Worm (Caenorhabditis elegans): ENCODE measurements around the gene ador-1.

Gene ador-1

DNA sequence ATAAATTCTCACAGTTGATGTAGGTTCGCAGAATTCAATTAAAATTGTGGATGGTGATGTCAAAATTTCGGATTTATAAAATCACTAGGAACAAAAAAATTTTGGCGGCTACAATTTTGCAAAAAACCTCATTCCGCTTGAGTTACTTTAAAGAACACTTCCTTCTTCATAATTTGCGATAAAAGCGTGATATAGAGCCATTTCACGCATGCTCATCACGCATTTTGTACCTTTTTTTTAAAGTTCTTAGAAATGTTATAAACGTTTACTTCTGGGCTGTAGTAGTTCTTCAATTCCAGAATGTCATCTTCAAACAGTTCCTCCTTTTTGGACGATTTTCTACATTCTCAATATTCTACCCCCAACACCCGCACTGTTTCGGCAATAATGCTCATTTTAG is 25.3 kb upstream of the ador-1 start, which contains the start of gene srx-119:
Gene srx-119 (plus strand): TSS at position 301 of the 400 bp plus-strand sequence.
- no peak for TF ChIP-seq hmg-1.1 (GFP tag; IDR thresholded peaks at IDR 0.05)
- no peak for TF ChIP-seq F49E8.2 (tag; optimal IDR thresholded peaks at IDR 0.05; ENCODE audit: borderline replicate concordance)
- TF ChIP-seq ces-1 (GFP tag; optimal IDR thresholded peaks at IDR 0.05) = no peak
- no peak for TF ChIP-seq saeg-2 (GFP tag; IDR thresholded peaks at IDR 0.05)
- TF ChIP-seq T26A8.4 (GFP tag; IDR thresholded peaks at IDR 0.05) = no peak

DNA sequence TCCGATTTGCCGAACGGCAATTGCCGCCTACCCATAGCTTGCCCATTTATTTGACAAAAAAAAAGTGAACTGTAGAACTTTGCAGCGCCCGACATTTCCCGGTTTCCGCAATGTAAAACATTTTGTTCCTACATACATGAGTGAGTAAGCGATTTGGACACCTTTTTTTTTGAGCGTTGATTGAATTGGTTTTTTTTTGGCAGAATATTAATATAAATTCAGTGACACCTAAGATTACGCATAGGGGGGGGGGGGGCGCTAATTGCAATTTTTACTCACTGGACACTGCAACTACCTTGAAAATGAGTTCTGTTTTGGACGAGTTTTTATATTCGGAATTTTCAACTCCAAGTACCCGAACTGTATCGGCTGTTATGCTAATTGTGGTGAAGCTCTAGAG is 22.8 kb upstream of the ador-1 start, which contains the start of gene srx-118:
Gene srx-118 (plus strand): TSS at position 301 of the 400 bp plus-strand sequence.
- no peak for TF ChIP-seq nhr-6 (tag; optimal IDR thresholded peaks at IDR 0.05)
- TF ChIP-seq ztf-7 (tag; optimal IDR thresholded peaks at IDR 0.05) = no peak
- no peak for TF ChIP-seq hlh-30 (tag; optimal IDR thresholded peaks at IDR 0.05; ENCODE audit: insufficient read depth)
- no peak for TF ChIP-seq Y48G9A.11 (GFP tag; IDR thresholded peaks at IDR 0.05)
- no peak for TF ChIP-seq ztf-11 (tag; optimal IDR thresholded peaks at IDR 0.05)
- TF ChIP-seq ceh-28 (tag; optimal IDR thresholded peaks at IDR 0.05) = no peak
- no peak for TF ChIP-seq zip-2 (tag; optimal IDR thresholded peaks at IDR 0.05)
- TF ChIP-seq Y105C5A.15 (GFP tag; IDR thresholded peaks at IDR 0.05) = no peak

DNA sequence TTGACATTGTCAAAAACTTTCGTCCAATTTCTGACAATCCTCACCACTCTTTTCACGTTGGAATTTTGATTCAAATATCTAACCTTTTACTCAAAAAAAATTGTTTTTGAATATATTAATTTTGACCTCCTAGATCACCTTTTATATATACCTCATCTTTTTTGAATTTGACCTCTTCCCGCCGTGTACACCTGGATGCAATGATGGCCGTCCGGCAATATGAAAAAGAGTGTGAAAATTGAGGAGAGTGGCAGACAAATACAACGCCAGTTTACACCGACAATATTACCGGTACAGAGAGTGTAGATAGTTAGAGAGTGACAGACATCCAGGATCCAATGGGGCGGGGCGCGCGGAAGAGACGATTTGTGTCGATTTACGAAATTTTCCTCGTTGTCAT is 16.9 kb upstream of the ador-1 start, which contains the start of gene ceh-99:
Gene ceh-99 (plus strand): TSS at position 366 of the 400 bp plus-strand sequence.
- no peak for TF ChIP-seq mdt-29 (GFP tag; IDR thresholded peaks at IDR 0.05)
- no peak for TF ChIP-seq nhr-237 (tag; optimal IDR thresholded peaks at IDR 0.05)
- TF ChIP-seq dve-1 (tag; optimal IDR thresholded peaks at IDR 0.05; ENCODE audit: insufficient read depth) = no peak
- TF ChIP-seq unc-130 (GFP tag; optimal IDR thresholded peaks at IDR 0.05) = no peak
- no peak for TF ChIP-seq lin-13 (GFP tag; optimal IDR thresholded peaks at IDR 0.05)
- no peak for TF ChIP-seq zip-2 (tag; optimal IDR thresholded peaks at IDR 0.05)
- TF ChIP-seq aly-2 (tag; optimal IDR thresholded peaks at IDR 0.05) = no peak
- no peak for TF ChIP-seq ZK546.5 (tag; optimal IDR thresholded peaks at IDR 0.05)
- no peak for TF ChIP-seq F49E8.2 (tag; optimal IDR thresholded peaks at IDR 0.05; ENCODE audit: borderline replicate concordance)
- no peak for TF ChIP-seq arid-1 (GFP tag; conservative IDR thresholded peaks at IDR 0.05)
- no peak for TF ChIP-seq nhr-102 (tag; optimal IDR thresholded peaks at IDR 0.05)
- TF ChIP-seq nhr-6 (tag; optimal IDR thresholded peaks at IDR 0.05) = no peak
- no peak for TF ChIP-seq dmd-6 (GFP tag; IDR thresholded peaks at IDR 0.05)
- TF ChIP-seq fos-1 (tag; optimal IDR thresholded peaks at IDR 0.05) = no peak
- no peak for TF ChIP-seq dmd-8 (GFP tag; IDR thresholded peaks at IDR 0.05)
- TF ChIP-seq skn-1 (tag; optimal IDR thresholded peaks at IDR 0.05) = no peak
- no peak for TF ChIP-seq fkh-10 (GFP tag; optimal IDR thresholded peaks at IDR 0.05)
- TF ChIP-seq F37D6.2 (tag; optimal IDR thresholded peaks at IDR 0.05) = no peak
- TF ChIP-seq saeg-2 (GFP tag; IDR thresholded peaks at IDR 0.05) = no peak
- TF ChIP-seq T26A8.4 (GFP tag; IDR thresholded peaks at IDR 0.05) = no peak

DNA sequence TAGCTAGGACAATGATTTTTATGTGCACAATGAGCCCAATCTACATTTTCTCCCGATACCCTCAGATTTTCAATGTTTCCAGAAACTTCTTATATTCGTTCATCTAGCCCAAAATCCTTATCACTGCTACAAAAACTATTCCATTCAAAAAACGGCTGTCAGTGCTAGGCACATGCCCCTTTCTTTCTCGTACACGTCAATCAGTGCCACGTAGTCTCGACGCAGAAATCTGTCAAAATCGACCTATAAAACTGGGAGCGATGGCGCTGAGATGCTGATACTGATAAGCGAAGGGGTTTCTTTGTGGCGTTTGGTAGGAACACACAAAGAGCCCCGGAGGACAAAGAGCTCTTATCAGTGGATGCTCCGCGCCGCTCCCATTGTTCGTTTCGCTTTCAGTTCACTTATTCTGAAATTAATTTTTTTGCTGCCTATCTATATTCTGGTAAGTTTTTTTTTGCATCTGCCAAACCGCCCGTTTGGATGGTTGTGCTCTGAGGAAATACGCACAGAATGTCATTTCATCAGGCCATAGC is 16.2 kb upstream of the ador-1 start, which contains the start of gene srh-70:
Gene srh-70 (minus strand): TSS at position 51 of the 536 bp plus-strand sequence.
- TF ChIP-seq nhr-25 (tag; optimal IDR thresholded peaks at IDR 0.05; ENCODE audit: borderline replicate concordance, insufficient read depth) (no peak), nhr-28 (tag; optimal IDR thresholded peaks at IDR 0.05) (peak; percentile 79), Y5F2A.4 (GFP tag; optimal IDR thresholded peaks at IDR 0.05) (no peak), F10B5.3 (tag; optimal IDR thresholded peaks at IDR 0.05) (no peak), lsy-2 (tag; optimal IDR thresholded peaks at IDR 0.05) (no peak), php-3 (GFP tag; IDR thresholded peaks at IDR 0.05) (peak; percentile 95), mes-2 (tag; optimal IDR thresholded peaks at IDR 0.05; ENCODE audit: poor library complexity, severe bottlenecking) (peak; percentile 40), sdz-12 (GFP tag; optimal IDR thresholded peaks at IDR 0.05) (no peak), Y105C5A.15 (GFP tag; IDR thresholded peaks at IDR 0.05) (no peak), F49E8.2 (tag; optimal IDR thresholded peaks at IDR 0.05; ENCODE audit: borderline replicate concordance) (no peak), hlh-30 (tag; optimal IDR thresholded peaks at IDR 0.05; ENCODE audit: insufficient read depth) (peak; percentile 55), ctbp-1 (GFP tag; IDR thresholded peaks at IDR 0.05) (peak; percentile 44; the same call in 1 of the 2 replicates), zag-1 (tag; optimal IDR thresholded peaks at IDR 0.05) (no peak), madf-5 (GFP tag; IDR thresholded peaks at IDR 0.05) (no peak), R02D3.7 (tag; optimal IDR thresholded peaks at IDR 0.05) (no peak), ztf-11 (tag; optimal IDR thresholded peaks at IDR 0.05) (no peak), nhr-10 (tag; optimal IDR thresholded peaks at IDR 0.05) (no peak), daf-19 (GFP tag; conservative IDR thresholded peaks at IDR 0.05) (no peak), F44E2.7 (GFP tag; IDR thresholded peaks at IDR 0.05) (no peak), daf-12 (tag; optimal IDR thresholded peaks at IDR 0.05) (no peak), zfp-2 (tag; optimal IDR thresholded peaks at IDR 0.05) (no peak), lin-1 (GFP tag; IDR thresholded peaks at IDR 0.05) (peak; percentile 49; the same call in 1 of the 2 replicates)

All from whole organism, L4 larva.